Worm (Caenorhabditis elegans) whole organism, late embryonic: Measurements from ENCODE around the gene clec-191.
A peak's percentile ranks its signal among the peaks of the same experiment; 100 is the strongest.

Experiments
- C38D4.7 ChIP-seq: fragments of 200-800 bp; sonication (Bioruptor generic); optimal IDR thresholded peaks from 2 replicates; lab custom pipeline; 2018; ENCODE audit warnings: mild to moderate bottlenecking, missing genetic modification characterization, moderate library complexity, missing compliant biosample characterization
- F13H6.1 ChIP-seq: sonication (generic microtip); optimal IDR thresholded peaks from 2 replicates; lab custom pipeline; 2016; ENCODE audit warnings: missing genetic modification characterization, missing compliant biosample characterization
- K09A11.1 ChIP-seq: sonication (generic microtip); optimal IDR thresholded peaks from 2 replicates; lab custom pipeline; 2017; ENCODE audit warnings: antibody characterized with exemption, mild to moderate bottlenecking, missing genetic modification characterization, missing compliant biosample characterization; ENCODE audit not compliant: insufficient read depth
- T23F11.4 ChIP-seq: fragments of 200-800 bp; sonication (Bioruptor generic); optimal IDR thresholded peaks from 2 replicates; lab custom pipeline; 2018; ENCODE audit warnings: mild to moderate bottlenecking, missing genetic modification characterization, missing compliant biosample characterization
- Y22D7AL.16 ChIP-seq: sonication (generic microtip); optimal IDR thresholded peaks from 2 replicates; lab custom pipeline; 2016; ENCODE audit warnings: missing genetic modification characterization, missing compliant biosample characterization
- ama-1 ChIP-seq: fragments of 150-350 bp; optimal IDR thresholded peaks from 2 replicates; lab custom pipeline; 2014
- ceh-19 ChIP-seq: fragments of 200-800 bp; sonication (Bioruptor generic); optimal IDR thresholded peaks from 2 replicates; lab custom pipeline; 2018; ENCODE audit warnings: mild to moderate bottlenecking, missing genetic modification characterization, missing compliant biosample characterization
- ceh-2 ChIP-seq: sonication (generic microtip); optimal IDR thresholded peaks from 2 replicates; lab custom pipeline; 2016; ENCODE audit warnings: missing genotype, missing genetic modification characterization, missing compliant biosample characterization
- ceh-24 ChIP-seq: sonication (generic microtip); optimal IDR thresholded peaks from 2 replicates; lab custom pipeline; 2016; ENCODE audit warnings: mild to moderate bottlenecking, missing genetic modification characterization, missing compliant biosample characterization
- ceh-30 ChIP-seq: fragments of 150-350 bp; optimal IDR thresholded peaks from 2 replicates; lab custom pipeline; 2014; ENCODE audit warnings: missing biosample characterization, missing genetic modification characterization
- ceh-45 ChIP-seq: fragments of 200-800 bp; sonication (Bioruptor generic); IDR thresholded peaks from 2 replicates; pipeline ENCODE4 v1.3.6; 2022; ENCODE audit warnings: missing genetic modification reagents, missing genetic modification characterization, missing compliant biosample characterization
- ceh-48 ChIP-seq: sonication (generic microtip); optimal IDR thresholded peaks from 2 replicates; lab custom pipeline; 2016; ENCODE audit warnings: missing genetic modification characterization, inconsistent platforms, missing compliant biosample characterization
- ceh-6 ChIP-seq: fragments of 200-800 bp; sonication (Bioruptor generic); optimal IDR thresholded peaks from 2 replicates; lab custom pipeline; 2018; ENCODE audit warnings: mild to moderate bottlenecking, missing genetic modification characterization, missing compliant biosample characterization
- ceh-9 ChIP-seq: sonication (generic microtip); optimal IDR thresholded peaks from 2 replicates; lab custom pipeline; 2016; ENCODE audit warnings: mild to moderate bottlenecking, missing genetic modification characterization, inconsistent platforms, missing compliant biosample characterization
- dmd-4 ChIP-seq: sonication (generic microtip); optimal IDR thresholded peaks from 2 replicates; lab custom pipeline; 2016; ENCODE audit warnings: borderline replicate concordance, missing genetic modification characterization, missing compliant biosample characterization
- dve-1 ChIP-seq: sonication (generic microtip); optimal IDR thresholded peaks from 2 replicates; lab custom pipeline; 2017; ENCODE audit warnings: antibody characterized with exemption, mild to moderate bottlenecking, missing genetic modification characterization, missing compliant biosample characterization
- elt-2 ChIP-seq: sonication (generic microtip); optimal IDR thresholded peaks from 2 replicates; lab custom pipeline; 2016; ENCODE audit warnings: missing genetic modification reagents, missing genetic modification characterization, missing compliant biosample characterization
- elt-4 ChIP-seq: sonication (generic microtip); optimal IDR thresholded peaks from 2 replicates; lab custom pipeline; 2016; ENCODE audit warnings: missing genetic modification characterization, missing compliant biosample characterization
- eyg-1 ChIP-seq: sonication (generic microtip); optimal IDR thresholded peaks from 2 replicates; lab custom pipeline; 2016; ENCODE audit warnings: missing genotype, missing genetic modification characterization, missing compliant biosample characterization
- gmeb-2 ChIP-seq: sonication (generic microtip); optimal IDR thresholded peaks from 2 replicates; lab custom pipeline; 2016; ENCODE audit warnings: missing genetic modification characterization, inconsistent platforms, missing compliant biosample characterization
- hlh-13 ChIP-seq: fragments of 200-800 bp; sonication (Bioruptor generic); optimal IDR thresholded peaks from 2 replicates; lab custom pipeline; 2018; ENCODE audit warnings: mild to moderate bottlenecking, missing genetic modification characterization, missing compliant biosample characterization
- hlh-15 ChIP-seq: sonication (generic microtip); optimal IDR thresholded peaks from 2 replicates; lab custom pipeline; 2016; ENCODE audit warnings: missing genetic modification characterization, missing compliant biosample characterization
- hlh-6 ChIP-seq: sonication (generic microtip); optimal IDR thresholded peaks from 2 replicates; lab custom pipeline; 2016; ENCODE audit warnings: missing genotype, missing genetic modification characterization, missing compliant biosample characterization
- lim-6 ChIP-seq: sonication (generic microtip); optimal IDR thresholded peaks from 2 replicates; lab custom pipeline; 2016; ENCODE audit warnings: missing genetic modification characterization, missing compliant biosample characterization
- nhr-232 ChIP-seq: sonication (generic microtip); optimal IDR thresholded peaks from 2 replicates; lab custom pipeline; 2016; ENCODE audit warnings: missing genetic modification characterization, missing compliant biosample characterization
- odd-2 ChIP-seq: sonication (generic microtip); optimal IDR thresholded peaks from 2 replicates; lab custom pipeline; 2017; ENCODE audit warnings: antibody characterized with exemption, mild to moderate bottlenecking, missing genetic modification characterization, missing compliant biosample characterization
- pat-9 ChIP-seq: fragments of 200-800 bp; sonication (Bioruptor generic); optimal IDR thresholded peaks from 2 replicates; lab custom pipeline; 2018; ENCODE audit warnings: mild to moderate bottlenecking, missing genetic modification characterization, moderate library complexity, missing compliant biosample characterization
- pha-2 ChIP-seq: sonication (generic microtip); optimal IDR thresholded peaks from 2 replicates; lab custom pipeline; 2017; ENCODE audit warnings: mild to moderate bottlenecking, missing genetic modification characterization, missing compliant biosample characterization
- pros-1 ChIP-seq: fragments of 150-350 bp; optimal IDR thresholded peaks from 2 replicates; lab custom pipeline; 2014; ENCODE audit warnings: missing biosample characterization, missing genetic modification reagents, missing genetic modification characterization
- sox-4 ChIP-seq: sonication (generic microtip); optimal IDR thresholded peaks from 2 replicates; lab custom pipeline; 2017; ENCODE audit warnings: mild to moderate bottlenecking, missing genetic modification characterization, inconsistent platforms, missing compliant biosample characterization
- syd-9 ChIP-seq: sonication (generic microtip); optimal IDR thresholded peaks from 2 replicates; lab custom pipeline; 2016; ENCODE audit warnings: mild to moderate bottlenecking, missing genetic modification characterization, moderate library complexity, missing compliant biosample characterization
- tbx-7 ChIP-seq: sonication (generic microtip); optimal IDR thresholded peaks from 2 replicates; lab custom pipeline; 2016; ENCODE audit warnings: missing genotype, missing genetic modification characterization, missing compliant biosample characterization
- unc-3 ChIP-seq, 2 experiments: fragments of 200-800 bp in 1 of 2; sonication (Bioruptor generic) in 1 of 2; sonication (generic microtip) in 1 of 2; conservative IDR thresholded peaks in 1 of 2; optimal IDR thresholded peaks in 1 of 2; 2 replicates each; pipeline versions ENCODE4 v1.3.6 to Lab custom; 2016 to 2022; ENCODE audit warnings: missing compliant biosample characterization in 2 of 2, missing genetic modification characterization in 2 of 2, missing genetic modification reagents in 1 of 2
- unc-55 ChIP-seq: sonication (generic microtip); optimal IDR thresholded peaks from 2 replicates; lab custom pipeline; 2017; ENCODE audit warnings: missing biosample characterization, missing genetic modification reagents, missing genetic modification characterization
- unc-86 ChIP-seq: sonication (generic microtip); optimal IDR thresholded peaks from 2 replicates; lab custom pipeline; 2016; ENCODE audit warnings: missing genetic modification characterization, missing compliant biosample characterization

clec-191 gene

ce11 chrIV:16293889-16294288 is 13.4 kb upstream of the clec-191 start:
- TF ChIP-seq ceh-45 (GFP tag; lab: Robert Waterston, UW): no peak
- no peak for TF ChIP-seq Y22D7AL.16 (tag; lab: Kevin White, UChicago)
- TF ChIP-seq T23F11.4 (GFP tag; lab: Kevin White, UChicago): no peak
- TF ChIP-seq elt-2 (tag; lab: Kevin White, UChicago): peak; percentile 37

- no peak for TF ChIP-seq odd-2
- TF ChIP-seq syd-9 (tag; lab: Kevin White, UChicago): no peak
- TF ChIP-seq dmd-4: no peak
- no peak for TF ChIP-seq ceh-24
- TF ChIP-seq pros-1 (tag; lab: Kevin White, UChicago): no peak
- TF ChIP-seq dve-1 (tag; lab: Kevin White, UChicago): no peak
- no peak for TF ChIP-seq ama-1 (lab: Kevin White, UChicago)
- TF ChIP-seq ceh-6 (GFP tag; lab: Kevin White, UChicago): no peak
- no peak for TF ChIP-seq pat-9 (tag; lab: Kevin White, UChicago)
- no peak for TF ChIP-seq eyg-1 (tag; lab: Kevin White, UChicago)
Observed at ce11 chrIV:16290745-16291144, 10.2 kb upstream of the clec-191 start, which contains the start of gene srz-75. Gene srz-75, minus strand, starts transcription at chrIV:16290845.

ce11 chrIV:16277902-16278301 is 2.6 kb downstream of the clec-191 start, which contains the start of gene ccch-2:
Gene ccch-2, plus strand, starts transcription at chrIV:16278202.
- TF ChIP-seq pha-2 (tag; lab: Kevin White, UChicago): no peak
- no peak for TF ChIP-seq C38D4.7 (GFP tag; lab: Kevin White, UChicago)
- TF ChIP-seq syd-9 (tag; lab: Kevin White, UChicago): no peak
- no peak for TF ChIP-seq hlh-13 (GFP tag; lab: Kevin White, UChicago)
- no peak for TF ChIP-seq unc-86 (tag; lab: Kevin White, UChicago)
- TF ChIP-seq K09A11.1 (tag; lab: Kevin White, UChicago): no peak
- no peak for TF ChIP-seq hlh-6
- no peak for TF ChIP-seq odd-2
- TF ChIP-seq unc-55 (GFP tag; lab: Kevin White, UChicago): no peak
- no peak for TF ChIP-seq tbx-7 (tag; lab: Kevin White, UChicago)
- no peak for TF ChIP-seq ceh-48 (tag; lab: Kevin White, UChicago)
- TF ChIP-seq F13H6.1 (tag; lab: Kevin White, UChicago): no peak
- no peak for TF ChIP-seq dmd-4
- TF ChIP-seq hlh-15: no peak

ce11 chrIV:16277291-16277690 is 3.2 kb downstream of the clec-191 start, which contains the start of gene F38C2.7:
Gene F38C2.7, minus strand, starts transcription at chrIV:16277391.
- TF ChIP-seq syd-9 (tag; lab: Kevin White, UChicago) (no peak), unc-3 (GFP tag; conservative IDR thresholded peaks at IDR 0.05; lab: Robert Waterston, UW) (no peak), unc-3 (tag; optimal IDR thresholded peaks at IDR 0.05; lab: Kevin White, UChicago) (no peak), ceh-9 (tag; lab: Kevin White, UChicago) (no peak), ceh-2 (tag; lab: Kevin White, UChicago) (no peak), ceh-19 (GFP tag; lab: Kevin White, UChicago) (no peak), sox-4 (tag; lab: Kevin White, UChicago) (no peak), K09A11.1 (tag; lab: Kevin White, UChicago) (no peak), nhr-232 (tag; lab: Kevin White, UChicago) (no peak), elt-4 (tag; lab: Kevin White, UChicago) (no peak), lim-6 (tag; lab: Kevin White, UChicago) (no peak), dmd-4 (no peak), ceh-30 (tag; lab: Kevin White, UChicago) (no peak), gmeb-2 (tag; lab: Kevin White, UChicago) (no peak), tbx-7 (tag; lab: Kevin White, UChicago) (no peak), eyg-1 (tag; lab: Kevin White, UChicago) (no peak)
- TF ChIP-seq, all 69 proteins: peak for 0
